Worm (Caenorhabditis elegans) whole organism, L4 larva: Measurements from ENCODE around the gene C26H9A.4.
A peak's percentile ranks its signal among the peaks of the same experiment; 100 is the strongest.
"Not testable (repeated sequence)": the region's sequence is repeated elsewhere in the genome, so short reads cannot be mapped to it uniquely, and the experiment has no call there.

Experiments used
- R02D3.7 ChIP-seq: fragments of 150-350 bp; sonication (generic microtip); optimal IDR thresholded peaks from 3 replicates; lab custom pipeline; 2014; ENCODE audit warnings: missing biosample characterization, missing genetic modification characterization
- T26A8.4 ChIP-seq: fragments of 200-800 bp; sonication (Bioruptor generic); IDR thresholded peaks from 2 replicates; pipeline ENCODE4 v1.3.6; 2022; ENCODE audit warnings: missing genetic modification characterization, missing compliant biosample characterization
- ZK337.2 ChIP-seq: fragments of 200-800 bp; sonication (Bioruptor generic); IDR thresholded peaks from 2 replicates; pipeline ENCODE4 v1.3.6; 2022; ENCODE audit warnings: missing genetic modification reagents, missing genetic modification characterization, missing compliant biosample characterization
- arid-1 ChIP-seq: fragments of 200-800 bp; sonication (Bioruptor generic); conservative IDR thresholded peaks from 2 replicates; pipeline ENCODE4 v1.3.6; 2022; ENCODE audit warnings: missing genetic modification reagents, missing genetic modification characterization, missing compliant biosample characterization
- attf-4 ChIP-seq: sonication (generic microtip); optimal IDR thresholded peaks from 3 replicates; lab custom pipeline; 2017; ENCODE audit warnings: missing biosample characterization, missing genetic modification characterization
- ceh-32 ChIP-seq: sonication (generic microtip); optimal IDR thresholded peaks from 2 replicates; lab custom pipeline; 2016; ENCODE audit warnings: mild to moderate bottlenecking, missing genetic modification characterization, missing compliant biosample characterization; ENCODE audit not compliant: poor library complexity
- ceh-44 ChIP-seq: fragments of 200-800 bp; sonication (Bioruptor generic); IDR thresholded peaks from 2 replicates; pipeline ENCODE4 v1.3.6; 2022; ENCODE audit warnings: missing genetic modification reagents, missing genetic modification characterization, missing compliant biosample characterization
- ceh-62 ChIP-seq: sonication (generic microtip); optimal IDR thresholded peaks from 2 replicates; lab custom pipeline; 2017; ENCODE audit warnings: missing biosample characterization, missing genetic modification characterization
- ces-1 ChIP-seq: fragments of 150-350 bp; sonication (generic microtip); optimal IDR thresholded peaks from 4 replicates; lab custom pipeline; 2014; ENCODE audit warnings: missing biosample characterization, missing genetic modification reagents, missing genetic modification characterization
- daf-12 ChIP-seq: fragments of 150-350 bp; optimal IDR thresholded peaks from 2 replicates; lab custom pipeline; 2014; ENCODE audit warnings: missing biosample characterization, missing genetic modification reagents, missing genetic modification characterization
- duxl-1 ChIP-seq: sonication (generic microtip); optimal IDR thresholded peaks from 2 replicates; lab custom pipeline; 2016; ENCODE audit warnings: mild to moderate bottlenecking, missing genetic modification characterization, moderate library complexity, missing compliant biosample characterization; ENCODE audit not compliant: poor library complexity
- fkh-10 ChIP-seq: fragments of 150-350 bp; optimal IDR thresholded peaks from 2 replicates; lab custom pipeline; 2014; ENCODE audit warnings: missing biosample characterization, missing genetic modification reagents, missing genetic modification characterization
- hif-1 ChIP-seq, 2 experiments: sonication (generic microtip); optimal IDR thresholded peaks; 2 replicates each; lab custom pipeline; 2016 to 2017; ENCODE audit warnings: missing compliant biosample characterization in 2 of 2, missing genetic modification characterization in 2 of 2, missing genetic modification reagents in 2 of 2, missing genotype in 2 of 2, mild to moderate bottlenecking in 1 of 2
- hlh-11 ChIP-seq: fragments of 200-800 bp; sonication (Bioruptor generic); optimal IDR thresholded peaks from 2 replicates; lab custom pipeline; 2018; ENCODE audit warnings: mild to moderate bottlenecking, missing genetic modification characterization, missing compliant biosample characterization
- lin-13 ChIP-seq: fragments of 150-350 bp; optimal IDR thresholded peaks from 2 replicates; lab custom pipeline; 2014; ENCODE audit warnings: missing biosample characterization, missing genetic modification reagents, missing genetic modification characterization
- lin-29 ChIP-seq: fragments of 200-800 bp; sonication (Bioruptor generic); IDR thresholded peaks from 2 replicates; pipeline ENCODE4 v1.3.6; 2022; ENCODE audit warnings: missing genetic modification reagents, missing genetic modification characterization, missing compliant biosample characterization
- madf-5 ChIP-seq, 2 experiments: fragments of 200-800 bp; sonication (Bioruptor generic); IDR thresholded peaks; 2 replicates each; pipeline ENCODE4 v1.3.6; 2022; ENCODE audit warnings: missing compliant biosample characterization in 2 of 2, missing genetic modification characterization in 2 of 2
- mep-1 ChIP-seq: fragments of 150-350 bp; sonication (generic microtip); optimal IDR thresholded peaks from 3 replicates; lab custom pipeline; 2014; ENCODE audit warnings: missing biosample characterization, missing genetic modification characterization
- mxl-2 ChIP-seq: fragments of 200-800 bp; sonication (Bioruptor generic); conservative IDR thresholded peaks from 2 replicates; pipeline ENCODE4 v1.3.6; 2022; ENCODE audit warnings: missing genetic modification reagents, missing genetic modification characterization, missing compliant biosample characterization
- mxl-3 ChIP-seq: fragments of 200-800 bp; sonication (Bioruptor generic); optimal IDR thresholded peaks from 2 replicates; lab custom pipeline; 2018; ENCODE audit warnings: mild to moderate bottlenecking, missing genetic modification characterization, missing compliant biosample characterization
- nhr-10 ChIP-seq: fragments of 150-350 bp; optimal IDR thresholded peaks from 2 replicates; lab custom pipeline; 2014; ENCODE audit warnings: missing biosample characterization, missing genetic modification characterization
- nhr-102 ChIP-seq: sonication (generic microtip); optimal IDR thresholded peaks from 2 replicates; lab custom pipeline; 2016; ENCODE audit warnings: mild to moderate bottlenecking, missing genetic modification characterization, moderate library complexity, missing compliant biosample characterization
- nhr-11 ChIP-seq: fragments of 150-350 bp; optimal IDR thresholded peaks from 2 replicates; lab custom pipeline; 2014; ENCODE audit warnings: missing biosample characterization, missing genetic modification characterization
- nhr-28 ChIP-seq: fragments of 150-350 bp; optimal IDR thresholded peaks from 2 replicates; lab custom pipeline; 2014; ENCODE audit warnings: missing biosample characterization, missing genetic modification characterization
- pha-4 ChIP-seq, 2 experiments: fragments of 150-350 bp in 1 of 2; fragments of 200-800 bp in 1 of 2; sonication (Bioruptor generic) in 1 of 2; IDR thresholded peaks in 1 of 2; optimal IDR thresholded peaks in 1 of 2; 2 replicates each; pipeline versions ENCODE4 v1.3.6 to Lab custom; 2014 to 2022; ENCODE audit warnings: missing genetic modification characterization in 2 of 2, missing genetic modification reagents in 2 of 2, missing biosample characterization in 1 of 2, missing compliant biosample characterization in 1 of 2
- pqm-1 ChIP-seq: sonication (generic microtip); optimal IDR thresholded peaks from 2 replicates; lab custom pipeline; 2017; ENCODE audit warnings: missing biosample characterization, missing genetic modification characterization
- snpc-1.2 ChIP-seq: fragments of 200-800 bp; sonication (Bioruptor generic); IDR thresholded peaks from 2 replicates; pipeline ENCODE4 v1.3.6; 2022; ENCODE audit warnings: missing genetic modification reagents, missing genetic modification characterization, missing compliant biosample characterization
- snpc-4 ChIP-seq: fragments of 150-350 bp; optimal IDR thresholded peaks from 2 replicates; lab custom pipeline; 2014; ENCODE audit warnings: missing biosample characterization, missing genetic modification characterization
- spr-1 ChIP-seq: sonication (generic microtip); optimal IDR thresholded peaks from 2 replicates; lab custom pipeline; 2016; ENCODE audit warnings: mild to moderate bottlenecking, missing genetic modification characterization, missing compliant biosample characterization
- spr-3 ChIP-seq: fragments of 200-800 bp; sonication (Bioruptor generic); optimal IDR thresholded peaks from 2 replicates; lab custom pipeline; 2018; ENCODE audit warnings: mild to moderate bottlenecking, missing genetic modification characterization, missing compliant biosample characterization
- tag-97 ChIP-seq: fragments of 200-800 bp; sonication (Bioruptor generic); IDR thresholded peaks from 2 replicates; pipeline ENCODE4 v1.3.6; 2022; ENCODE audit warnings: missing genetic modification characterization, missing compliant biosample characterization
- unc-62 ChIP-seq, 3 experiments: fragments of 150-350 bp in 1 of 3; sonication (generic microtip); optimal IDR thresholded peaks in 2 of 3; peaks in 1 of 3; 1 replicate in 1 of 3; 2 replicates in 2 of 3; lab custom pipeline; 2014 to 2017; ENCODE audit warnings: missing biosample characterization in 3 of 3, missing genetic modification characterization in 3 of 3, missing genetic modification reagents in 3 of 3, missing genotype in 1 of 3
- zag-1 ChIP-seq: fragments of 150-350 bp; optimal IDR thresholded peaks from 2 replicates; lab custom pipeline; 2014; ENCODE audit warnings: missing biosample characterization, missing genetic modification characterization
- zfp-3 ChIP-seq: fragments of 200-800 bp; sonication (Bioruptor generic); conservative IDR thresholded peaks from 2 replicates; pipeline ENCODE4 v1.3.6; 2022; ENCODE audit warnings: missing genetic modification reagents, missing genetic modification characterization, missing compliant biosample characterization
- zip-11 ChIP-seq: fragments of 200-800 bp; sonication (Bioruptor generic); IDR thresholded peaks from 2 replicates; pipeline ENCODE4 v1.3.6; 2022; ENCODE audit warnings: missing genetic modification characterization, missing compliant biosample characterization
- ztf-7 ChIP-seq: fragments of 150-350 bp; optimal IDR thresholded peaks from 2 replicates; lab custom pipeline; 2014; ENCODE audit warnings: missing biosample characterization, missing genetic modification characterization

Gene C26H9A.4

DNA sequence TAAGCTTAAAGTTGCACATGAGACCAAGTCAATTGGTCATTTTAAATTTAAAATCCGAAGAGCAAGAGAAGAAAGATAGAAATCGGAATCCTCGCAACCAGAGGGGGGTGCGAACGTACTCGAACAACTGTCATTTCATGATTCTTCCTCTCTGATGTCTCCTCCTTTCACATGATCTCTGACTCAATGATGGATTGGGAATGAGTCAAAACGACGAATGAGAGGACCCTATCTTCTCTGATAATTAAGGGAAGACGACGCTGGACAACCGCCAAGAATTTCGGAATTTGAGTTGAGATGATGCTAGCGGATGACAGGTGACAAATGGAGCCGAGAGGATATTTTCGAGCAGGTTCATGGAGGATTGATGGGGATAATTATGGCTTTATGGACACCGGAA, 15.9 kb upstream of the C26H9A.4 start:
- TF ChIP-seq nhr-11 (tag; lab: Kevin White, UChicago): peak; percentile 64
- no peak for TF ChIP-seq ztf-7 (tag; lab: Kevin White, UChicago)
- peak; percentile 42 for TF ChIP-seq hlh-11

DNA sequence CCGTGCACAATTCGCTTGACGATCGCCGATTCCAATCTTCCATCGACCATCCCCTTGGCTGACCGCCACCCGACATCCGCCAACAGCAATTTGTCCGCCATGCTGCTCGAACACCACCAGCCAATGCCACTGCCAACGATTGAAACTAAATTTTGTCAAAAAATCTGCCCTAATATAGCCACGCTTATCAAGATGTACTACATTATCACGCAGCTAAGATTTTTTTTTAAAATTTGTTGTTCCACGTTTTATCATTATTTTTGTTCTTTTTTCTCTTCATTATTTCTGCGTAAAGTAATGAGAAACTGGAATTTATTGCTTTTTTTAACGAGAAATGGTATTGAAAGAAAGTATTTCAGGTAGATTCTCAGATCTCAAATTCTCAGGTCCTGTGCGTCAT, 13.9 kb upstream of the C26H9A.4 start, which contains the start of gene C26H9A.3:
Gene C26H9A.3 (minus strand): TSS at position 101 of the 400 bp plus-strand sequence.
- TF ChIP-seq spr-3 (GFP tag; lab: Kevin White, UChicago); hlh-11; ceh-32: not testable (repeated sequence)

DNA sequence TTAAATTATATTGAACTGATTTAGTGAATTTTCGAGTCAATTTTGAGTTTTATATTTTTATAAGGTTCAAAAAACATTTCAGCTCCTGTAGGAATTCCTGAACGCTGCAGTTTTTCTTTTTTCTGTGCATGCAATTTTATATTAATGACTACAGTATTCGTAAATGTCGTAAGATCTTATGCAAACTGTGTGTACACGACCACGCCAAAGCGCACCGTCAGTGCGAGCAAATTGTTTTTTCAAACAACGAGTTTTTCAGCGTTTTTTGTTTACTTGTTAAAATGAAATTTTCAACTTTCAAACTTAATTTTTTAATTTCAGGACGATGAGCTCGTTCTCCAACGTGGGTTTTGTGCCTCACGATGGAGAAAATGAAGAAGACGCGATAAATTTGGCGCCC, 13.1 kb upstream of the C26H9A.4 start, which contains the start of gene vha-7:
Gene vha-7 (plus strand): TSS at position 326 of the 400 bp plus-strand sequence.
- TF ChIP-seq nhr-28 (tag; lab: Kevin White, UChicago): no peak
- no peak for TF ChIP-seq mep-1
- no peak for TF ChIP-seq mxl-2
- no peak for TF ChIP-seq unc-62 (GFP tag; optimal IDR thresholded peaks at IDR 0.05 in 1 of 2; lab: Kevin White, UChicago)
- no peak for TF ChIP-seq unc-62 (tag; optimal IDR thresholded peaks at IDR 0.05; lab: Kevin White, UChicago)
- TF ChIP-seq attf-4 (tag; lab: Kevin White, UChicago): no peak
- no peak for TF ChIP-seq mxl-3
- no peak for TF ChIP-seq pha-4 (GFP tag; IDR thresholded peaks at IDR 0.05; lab: Robert Waterston, UW)
- TF ChIP-seq pha-4 (tag; optimal IDR thresholded peaks at IDR 0.05; lab: Kevin White, UChicago): no peak
- TF ChIP-seq nhr-11 (tag; lab: Kevin White, UChicago): no peak
- TF ChIP-seq lin-13: no peak
- TF ChIP-seq ceh-44 (GFP tag; lab: Robert Waterston, UW): no peak

DNA sequence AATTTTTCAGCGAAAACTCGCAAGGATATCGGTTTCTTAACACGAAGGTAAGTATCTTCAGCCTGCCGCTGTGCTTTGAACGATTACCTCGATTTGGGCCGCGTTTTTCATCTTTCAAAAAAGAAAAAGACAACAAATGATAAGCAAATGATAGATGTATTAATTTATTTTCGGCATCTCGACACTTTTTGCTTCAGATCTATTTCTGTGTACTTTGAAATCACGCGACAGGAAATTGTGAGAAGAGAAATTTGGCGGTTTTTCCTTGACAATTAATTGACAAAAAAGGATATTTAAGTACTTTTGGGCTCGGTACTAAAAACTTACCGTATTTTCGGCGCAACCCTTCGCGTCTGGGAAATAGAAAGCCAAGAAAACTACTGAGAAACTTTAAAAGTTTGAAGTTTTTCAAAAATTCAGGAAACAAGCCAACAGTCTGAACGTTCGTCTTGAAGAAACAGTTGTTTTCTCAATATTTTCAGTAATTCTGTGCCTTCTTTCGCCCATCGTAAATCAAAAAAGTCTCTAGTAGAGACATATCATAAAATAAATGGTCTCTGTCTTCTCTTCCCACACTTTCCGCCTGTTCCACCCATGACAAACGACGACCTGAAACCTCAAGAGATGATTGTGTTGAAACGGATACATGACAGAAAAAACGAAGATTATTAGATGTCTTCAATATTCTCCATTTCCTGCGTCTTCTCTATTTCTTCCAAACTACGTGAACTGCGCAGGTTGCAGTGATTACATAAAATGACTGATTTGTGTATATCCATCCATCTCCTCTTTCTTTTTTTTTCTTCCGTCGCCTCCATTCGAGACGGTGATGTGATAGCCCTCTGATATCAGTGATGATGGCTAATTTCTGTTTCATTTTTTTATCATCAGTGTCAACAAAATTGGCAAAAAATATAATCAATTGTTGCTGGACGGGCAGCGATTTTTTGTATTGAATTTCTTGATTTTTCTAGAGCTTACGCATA, 12.0 kb upstream of the C26H9A.4 start:
- no peak for TF ChIP-seq zip-11 (GFP tag; lab: Robert Waterston, UW)
- no peak for TF ChIP-seq tag-97 (GFP tag; lab: Robert Waterston, UW)
- TF ChIP-seq arid-1: no peak
- TF ChIP-seq mxl-3: peak; percentile 57
- TF ChIP-seq nhr-102 (tag; lab: Kevin White, UChicago): no peak
- TF ChIP-seq snpc-1.2 (GFP tag; lab: Robert Waterston, UW): no peak
- peak in 1 of 2 experiments; percentile 95 for TF ChIP-seq unc-62 (GFP tag; optimal IDR thresholded peaks at IDR 0.05 in 1 of 2; lab: Kevin White, UChicago)
- no peak for TF ChIP-seq unc-62 (tag; optimal IDR thresholded peaks at IDR 0.05; lab: Kevin White, UChicago)
- no peak for TF ChIP-seq T26A8.4 (GFP tag; lab: Robert Waterston, UW)
- TF ChIP-seq nhr-28 (tag; lab: Kevin White, UChicago): peak; percentile 50
- no peak for TF ChIP-seq ceh-62 (tag; lab: Kevin White, UChicago)
- no peak for TF ChIP-seq spr-3 (GFP tag; lab: Kevin White, UChicago)

DNA sequence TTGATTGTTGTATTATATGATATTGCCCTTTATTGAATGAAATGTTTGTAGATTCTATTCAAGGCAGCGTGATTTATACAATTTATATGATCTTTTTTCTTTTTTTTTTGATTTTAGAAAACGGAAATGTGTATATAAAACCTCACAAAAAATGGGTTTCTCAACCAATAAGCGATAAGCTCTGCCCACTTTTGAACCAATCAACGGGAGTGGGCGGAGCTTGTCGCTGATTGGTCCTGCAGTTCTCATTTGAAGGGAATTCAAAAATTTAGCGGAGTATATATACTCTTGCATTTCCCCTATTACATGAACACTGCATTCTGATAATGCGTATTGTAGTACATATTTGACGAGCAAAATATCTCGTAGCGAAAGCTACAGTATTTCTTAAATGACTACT, 2.6 kb upstream of the C26H9A.4 start:
- no peak for TF ChIP-seq lin-29
- TF ChIP-seq nhr-10: no peak
- no peak for TF ChIP-seq fkh-10 (GFP tag; lab: Kevin White, UChicago)
- no peak for TF ChIP-seq zag-1 (tag; lab: Kevin White, UChicago)
- TF ChIP-seq unc-62 (GFP tag; optimal IDR thresholded peaks at IDR 0.05 in 1 of 2; lab: Kevin White, UChicago): no peak
- no peak for TF ChIP-seq unc-62 (tag; optimal IDR thresholded peaks at IDR 0.05; lab: Kevin White, UChicago)
- TF ChIP-seq ZK337.2 (GFP tag; lab: Robert Waterston, UW): no peak
- no peak for TF ChIP-seq duxl-1
- TF ChIP-seq hif-1 (tag; optimal IDR thresholded peaks at IDR 0.05; lab: Kevin White, UChicago): no peak
- TF ChIP-seq zfp-3 (GFP tag; lab: Robert Waterston, UW): no peak
- no peak for TF ChIP-seq daf-12
- TF ChIP-seq mxl-2: no peak
- TF ChIP-seq R02D3.7 (tag; lab: Kevin White, UChicago): no peak
- no peak for TF ChIP-seq spr-1 (tag; lab: Kevin White, UChicago)
- no peak for TF ChIP-seq hlh-11
- no peak for TF ChIP-seq snpc-4 (tag; lab: Kevin White, UChicago)
- no peak for TF ChIP-seq pqm-1
- no peak for TF ChIP-seq ces-1 (GFP tag; lab: Kevin White, UChicago)
- TF ChIP-seq madf-5 (GFP tag; IDR thresholded peaks at IDR 0.05; lab: Robert Waterston, UW): no peak
- TF ChIP-seq, all 104 proteins: peak for 0
